Worm (Caenorhabditis elegans) whole organism, L1 larva: Measurements from ENCODE around the gene F35C8.8.

Experiments used
- alr-1 ChIP-seq: fragments of 200-800 bp; sonication (Bioruptor generic); optimal IDR thresholded peaks from 2 replicates; lab custom pipeline; 2018; ENCODE audit warnings: borderline replicate concordance, mild to moderate bottlenecking, missing genetic modification characterization, missing compliant biosample characterization
- ceh-82 ChIP-seq, 3 experiments: fragments of 150-350 bp in 1 of 3; sonication (generic microtip) in 2 of 3; optimal IDR thresholded peaks; 2 replicates each; lab custom pipeline; 2014 to 2017; ENCODE audit warnings: missing biosample characterization in 3 of 3, missing genetic modification characterization in 3 of 3
- dpl-1 ChIP-seq, 3 experiments: fragments of 150-350 bp in 2 of 3; sonication (generic microtip) in 1 of 3; optimal IDR thresholded peaks; 2 replicates each; lab custom pipeline; 2014 to 2017; ENCODE audit warnings: missing biosample characterization in 3 of 3, missing genetic modification characterization in 3 of 3, missing genetic modification reagents in 3 of 3
- fos-1 ChIP-seq: fragments of 150-350 bp; optimal IDR thresholded peaks from 2 replicates; lab custom pipeline; 2014; ENCODE audit warnings: missing biosample characterization, missing genetic modification characterization
- mdl-1 ChIP-seq, 2 experiments: fragments of 150-350 bp; optimal IDR thresholded peaks; 2 replicates each; lab custom pipeline; 2014 to 2017; ENCODE audit warnings: missing biosample characterization in 2 of 2, missing genetic modification characterization in 2 of 2, inconsistent platforms in 1 of 2
- nhr-11 ChIP-seq: fragments of 150-350 bp; optimal IDR thresholded peaks from 2 replicates; lab custom pipeline; 2014; ENCODE audit warnings: missing biosample characterization, missing genetic modification characterization
- nhr-20 ChIP-seq: sonication (generic microtip); optimal IDR thresholded peaks from 2 replicates; lab custom pipeline; 2016; ENCODE audit warnings: mild to moderate bottlenecking, missing genetic modification characterization, missing compliant biosample characterization
- pqm-1 ChIP-seq: sonication (generic microtip); optimal IDR thresholded peaks from 3 replicates; lab custom pipeline; 2017; ENCODE audit warnings: missing biosample characterization, missing genetic modification characterization
- rnt-1 ChIP-seq: sonication (generic microtip); optimal IDR thresholded peaks from 2 replicates; lab custom pipeline; 2016; ENCODE audit warnings: mild to moderate bottlenecking, missing genetic modification characterization, moderate library complexity, missing compliant biosample characterization
- tbx-2 ChIP-seq: sonication (generic microtip); optimal IDR thresholded peaks from 2 replicates; lab custom pipeline; 2016; ENCODE audit warnings: missing genetic modification characterization, missing compliant biosample characterization
- vab-15 ChIP-seq: sonication (generic microtip); optimal IDR thresholded peaks from 2 replicates; lab custom pipeline; 2017; ENCODE audit warnings: missing genotype, mild to moderate bottlenecking, missing genetic modification characterization, missing compliant biosample characterization

DNA sequence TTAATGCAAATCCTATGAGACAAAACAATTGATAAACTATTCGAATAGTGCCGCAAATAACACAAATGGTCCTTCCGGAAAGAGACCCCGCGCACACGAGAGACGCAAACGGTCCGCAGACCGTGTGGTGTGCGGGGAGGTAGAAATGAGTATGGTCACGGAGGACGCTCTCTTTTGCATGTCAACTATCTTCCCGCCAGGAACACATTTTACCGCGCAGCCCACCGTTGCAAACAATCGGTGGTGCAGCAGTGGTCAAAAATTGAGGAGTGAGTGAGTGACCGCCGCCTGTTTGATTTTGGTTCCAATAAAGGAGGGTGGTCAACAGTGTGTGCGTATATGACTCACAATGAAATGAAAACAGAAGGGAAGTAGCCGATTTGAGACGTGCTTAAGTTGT is 11.8 kb downstream of the F35C8.8 start:
- TF ChIP-seq fos-1 (tag; lab: Kevin White, UChicago) (no peak), nhr-11 (tag; lab: Kevin White, UChicago) (no peak), vab-15 (tag; lab: Kevin White, UChicago) (no peak), alr-1 (no peak), tbx-2 (tag; lab: Kevin White, UChicago) (no peak), nhr-20 (tag; lab: Kevin White, UChicago) (no peak), pqm-1 (tag; lab: Kevin White, UChicago) (no peak), dpl-1 (GFP tag; optimal IDR thresholded peaks at IDR 0.05; lab: Kevin White, UChicago) (no peak), ceh-82 (tag; optimal IDR thresholded peaks at IDR 0.05; lab: Kevin White, UChicago) (no peak), mdl-1 (tag; optimal IDR thresholded peaks at IDR 0.05; lab: Kevin White, UChicago) (no peak), rnt-1 (tag; lab: Kevin White, UChicago) (no peak)
